Fruit fly (Drosophila melanogaster) whole organism, pupa: ENCODE data around the gene CG13728.
A peak's percentile ranks its signal among the peaks of the same experiment; 100 is the strongest.

ENCODE experiments used
- CG12605 ChIP-seq: fragments of 200-800 bp; sonication (Bioruptor generic); IDR thresholded peaks from 2 replicates; pipeline ENCODE4 v1.3.6; 2022; ENCODE audit warnings: missing biosample characterization, missing genetic modification characterization
- CG14655 ChIP-seq: fragments of 200-800 bp; sonication (Bioruptor generic); optimal IDR thresholded peaks from 3 replicates; lab custom pipeline; 2017; ENCODE audit warnings: mild to moderate bottlenecking, missing biosample characterization, missing genetic modification reagents, missing genetic modification characterization
- CG17806 ChIP-seq: fragments of 200-800 bp; sonication (Bioruptor generic); optimal IDR thresholded peaks from 2 replicates; lab custom pipeline; 2018; ENCODE audit warnings: missing biosample characterization, mild to moderate bottlenecking, missing genetic modification characterization, moderate library complexity
- CG4496 ChIP-seq: fragments of 200-800 bp; sonication (Bioruptor generic); IDR thresholded peaks from 3 replicates; pipeline ENCODE4 v1.3.6; 2022; ENCODE audit warnings: missing biosample characterization, missing genetic modification characterization
- CG8159 ChIP-seq: fragments of 200-800 bp; sonication (Bioruptor generic); optimal IDR thresholded peaks from 3 replicates; lab custom pipeline; 2018; ENCODE audit warnings: missing biosample characterization, mild to moderate bottlenecking, missing genetic modification characterization, moderate library complexity
- D1 ChIP-seq: fragments of 200-800 bp; sonication (Bioruptor generic); optimal IDR thresholded peaks from 2 replicates; lab custom pipeline; 2018; ENCODE audit warnings: missing biosample characterization, mild to moderate bottlenecking, missing genetic modification characterization, moderate library complexity
- EcR ChIP-seq: fragments of 200-800 bp; sonication (Bioruptor generic); optimal IDR thresholded peaks from 3 replicates; lab custom pipeline; 2019; ENCODE audit warnings: missing biosample characterization, missing genetic modification characterization, mild to moderate bottlenecking, moderate library complexity, missing genetic modification reagents
- Pif1A ChIP-seq: fragments of 200-800 bp; sonication (Bioruptor generic); optimal IDR thresholded peaks from 3 replicates; lab custom pipeline; 2016; ENCODE audit warnings: missing biosample characterization, missing genetic modification characterization
- Pif1B ChIP-seq: fragments of 200-800 bp; sonication (Bioruptor generic); optimal IDR thresholded peaks from 3 replicates; lab custom pipeline; 2016; ENCODE audit warnings: missing biosample characterization, missing genetic modification characterization
- Snoo ChIP-seq: fragments of 200-800 bp; sonication (Bioruptor generic); optimal IDR thresholded peaks from 3 replicates; lab custom pipeline; 2017; ENCODE audit warnings: missing biosample characterization, mild to moderate bottlenecking, missing genetic modification characterization, inconsistent platforms
- rn ChIP-seq: fragments of 200-800 bp; sonication (Bioruptor generic); IDR thresholded peaks from 2 replicates; pipeline ENCODE4 v1.3.6; 2022; ENCODE audit warnings: missing biosample characterization, missing genetic modification characterization

DNA sequence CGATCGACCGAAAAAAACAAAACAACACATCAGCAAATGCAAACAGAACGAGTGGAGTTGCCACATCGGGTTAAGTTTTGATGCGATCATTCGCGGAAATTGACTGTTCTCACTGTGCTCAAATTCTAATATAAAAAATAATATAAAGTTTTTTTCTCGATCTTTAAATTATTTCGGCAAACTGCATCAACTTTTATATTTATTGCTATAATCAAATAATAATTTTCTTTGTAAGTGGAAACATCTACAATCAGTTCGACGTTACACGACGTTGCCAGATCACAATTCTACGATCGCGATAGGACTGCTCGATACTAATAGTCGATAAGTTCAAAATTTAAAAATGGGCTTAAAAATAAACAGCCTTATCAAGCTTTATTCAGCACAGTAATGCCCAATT is 46.3 kb upstream of the CG13728 start, which contains the start of gene Gorab:
- no peak for TF ChIP-seq D1 (tag; lab: Kevin White, UChicago)
- no peak for TF ChIP-seq EcR (GFP tag; lab: Kevin White, UChicago)
- TF ChIP-seq CG14655 (GFP tag; lab: Kevin White, UChicago), result peak; percentile 80
- peak; percentile 78 for TF ChIP-seq CG8159 (tag; lab: Kevin White, UChicago)
- peak; percentile 76 for TF ChIP-seq Pif1B (GFP tag; lab: Kevin White, UChicago)
- TF ChIP-seq CG4496 (GFP tag; lab: Robert Waterston, UW), result peak; percentile 96
- peak; percentile 81 for TF ChIP-seq Snoo (tag; lab: Kevin White, UChicago)
- TF ChIP-seq CG12605 (GFP tag; lab: Robert Waterston, UW), result peak; percentile 86
- TF ChIP-seq CG17806, result peak; percentile 86
- peak; percentile 90 for TF ChIP-seq rn (GFP tag; lab: Robert Waterston, UW)
- peak; percentile 79 for TF ChIP-seq Pif1A (GFP tag; lab: Kevin White, UChicago)
